Worm (Caenorhabditis elegans) whole organism, late embryonic: ENCODE measurements around the gene atg-16.2.

ENCODE experiments used
- C08G9.2 ChIP-seq: sonication (generic microtip); optimal IDR thresholded peaks from 2 replicates; lab custom pipeline; 2016; ENCODE audit warnings: mild to moderate bottlenecking, missing genetic modification characterization, moderate library complexity, missing compliant biosample characterization
- C38D4.7 ChIP-seq: fragments of 200-800 bp; sonication (Bioruptor generic); optimal IDR thresholded peaks from 2 replicates; lab custom pipeline; 2018; ENCODE audit warnings: mild to moderate bottlenecking, missing genetic modification characterization, moderate library complexity, missing compliant biosample characterization
- ahr-1 ChIP-seq: sonication (generic microtip); optimal IDR thresholded peaks from 2 replicates; lab custom pipeline; 2016; ENCODE audit warnings: missing genetic modification characterization, missing compliant biosample characterization
- ama-1 ChIP-seq: fragments of 150-350 bp; optimal IDR thresholded peaks from 2 replicates; lab custom pipeline; 2014
- hlh-15 ChIP-seq: sonication (generic microtip); optimal IDR thresholded peaks from 2 replicates; lab custom pipeline; 2016; ENCODE audit warnings: missing genetic modification characterization, missing compliant biosample characterization
- lin-11 ChIP-seq: fragments of 200-800 bp; sonication (Bioruptor generic); optimal IDR thresholded peaks from 2 replicates; lab custom pipeline; 2018; ENCODE audit warnings: mild to moderate bottlenecking, missing genetic modification characterization, missing compliant biosample characterization
- pax-1 ChIP-seq: fragments of 150-350 bp; optimal IDR thresholded peaks from 2 replicates; lab custom pipeline; 2014; ENCODE audit warnings: missing biosample characterization, missing genetic modification characterization
- pha-4 ChIP-seq: fragments of 150-350 bp; optimal IDR thresholded peaks from 2 replicates; lab custom pipeline; 2018; ENCODE audit warnings: missing biosample characterization, missing genetic modification reagents, missing genetic modification characterization
- sox-4 ChIP-seq: sonication (generic microtip); optimal IDR thresholded peaks from 2 replicates; lab custom pipeline; 2017; ENCODE audit warnings: mild to moderate bottlenecking, missing genetic modification characterization, inconsistent platforms, missing compliant biosample characterization
- tbx-2 ChIP-seq: sonication (generic microtip); optimal IDR thresholded peaks from 2 replicates; lab custom pipeline; 2016; ENCODE audit warnings: missing genetic modification characterization, missing compliant biosample characterization

DNA sequence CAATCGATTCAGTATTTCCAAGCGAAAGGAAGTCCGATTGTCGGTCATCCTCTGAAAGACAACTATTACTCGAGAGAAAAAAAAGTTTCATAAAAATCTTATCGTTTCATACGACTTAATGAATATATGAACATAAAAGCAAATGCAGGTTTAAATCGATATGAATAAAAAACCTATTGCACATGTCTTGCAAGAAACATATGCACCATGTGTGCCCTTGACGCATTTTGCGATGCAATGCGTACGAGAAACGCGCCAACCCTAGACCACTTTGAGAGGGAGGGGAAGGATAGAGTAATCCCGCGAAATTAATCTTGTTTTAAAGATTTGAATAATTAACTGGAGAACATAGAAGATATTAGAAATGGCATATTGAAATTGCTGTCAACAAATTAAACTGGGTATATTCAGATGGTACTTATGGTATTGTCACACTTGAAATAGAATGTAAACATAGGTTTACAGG is at the start of gene atg-16.2:
- no peak for TF ChIP-seq C08G9.2 (tag; lab: Kevin White, UChicago)
- no peak for TF ChIP-seq ama-1
- no peak for TF ChIP-seq hlh-15 (tag; lab: Kevin White, UChicago)
- no peak for TF ChIP-seq pha-4
- TF ChIP-seq tbx-2, result no peak
- no peak for TF ChIP-seq ahr-1
- TF ChIP-seq C38D4.7 (GFP tag; lab: Kevin White, UChicago), result no peak
- TF ChIP-seq pax-1, result no peak
- TF ChIP-seq sox-4, result no peak
- TF ChIP-seq lin-11, result no peak
